Worm (Caenorhabditis elegans) whole organism, midembryonic: ENCODE measurements around the gene slc-17.4.

Experiments
- flt-1 ChIP-seq: fragments of 200-800 bp; sonication (Bioruptor generic); IDR thresholded peaks from 2 replicates; pipeline ENCODE4 v1.3.6; 2022; ENCODE audit warnings: missing genetic modification characterization, missing compliant biosample characterization
- med-1 ChIP-seq: sonication (generic microtip); optimal IDR thresholded peaks from 2 replicates; lab custom pipeline; 2017; ENCODE audit warnings: missing genetic modification characterization, mild to moderate bottlenecking, missing compliant biosample characterization, antibody characterized with exemption, missing genetic modification reagents; ENCODE audit not compliant: insufficient read depth
- tab-1 ChIP-seq: fragments of 200-800 bp; sonication (Bioruptor generic); IDR thresholded peaks from 2 replicates; pipeline ENCODE4 v1.3.6; 2022; ENCODE audit warnings: missing genetic modification characterization, missing compliant biosample characterization

- TF ChIP-seq flt-1: no peak
- TF ChIP-seq med-1 (GFP tag; lab: Kevin White, UChicago): no peak
- no peak for TF ChIP-seq tab-1
Observed at ce11 chrIV:17238951-17239350, 52.6 kb downstream of the slc-17.4 start.
